Worm (Caenorhabditis elegans): ENCODE data around the gene trxr-1.

- TF ChIP-seq W03F9.2 (tag; optimal IDR thresholded peaks at IDR 0.05): no peak
- TF ChIP-seq him-1 (tag; optimal IDR thresholded peaks at IDR 0.05): no peak
These were observed 38.0 kb downstream of the trxr-1 start, which contains the start of gene nhr-105 for ce11 chrIV:7049672-7050206.

Data from whole organism, L4/young adult.